Worm (Caenorhabditis elegans): Measurements from ENCODE around the gene K04G7.1.
A peak's percentile ranks its signal among the peaks of the same experiment; 100 is the strongest.

The K04G7.1 gene

DNA sequence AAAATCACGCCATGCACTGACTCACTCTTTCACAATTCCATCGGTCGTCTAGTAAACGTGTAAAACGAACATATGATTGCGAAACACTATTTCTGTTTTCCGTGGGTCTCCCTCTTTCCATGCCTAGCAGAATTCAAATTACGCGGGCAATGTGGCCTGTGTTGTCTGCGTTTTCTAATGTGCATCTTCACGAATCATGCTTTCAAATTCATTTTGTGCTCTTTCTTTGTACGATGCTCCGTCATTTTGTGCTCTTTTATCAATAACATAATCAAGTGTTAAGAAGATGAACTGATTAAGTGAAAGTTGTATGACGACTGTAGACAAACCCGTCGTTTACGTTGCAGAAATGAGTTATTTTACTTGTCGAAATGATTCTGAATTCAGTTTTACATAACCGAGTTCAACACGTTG, 3.3 kb downstream of the K04G7.1 start (continued):
- no peak for TF ChIP-seq zim-3 (tag; optimal IDR thresholded peaks at IDR 0.05)
- no peak for TF ChIP-seq hlh-12 (tag; optimal IDR thresholded peaks at IDR 0.05)
- no peak for TF ChIP-seq dpl-1 (GFP tag; optimal IDR thresholded peaks at IDR 0.05)
- no peak for TF ChIP-seq aptf-3 (GFP tag; IDR thresholded peaks at IDR 0.05)
- no peak for TF ChIP-seq athp-1 (tag; optimal IDR thresholded peaks at IDR 0.05)
- no peak for TF ChIP-seq B0019.2 (GFP tag; conservative IDR thresholded peaks at IDR 0.05)
- TF ChIP-seq pha-4 (tag; optimal IDR thresholded peaks at IDR 0.05), result peak; percentile 73
- peak; percentile 65 for TF ChIP-seq dox-1 (GFP tag; IDR thresholded peaks at IDR 0.05)
- TF ChIP-seq cebp-1 (GFP tag; IDR thresholded peaks at IDR 0.05), result peak; percentile 97
- peak; percentile 99 for TF ChIP-seq cebp-1 (tag; optimal IDR thresholded peaks at IDR 0.05)
- TF ChIP-seq attf-6 (GFP tag; IDR thresholded peaks at IDR 0.05), result no peak
- TF ChIP-seq tlf-1 (GFP tag; optimal IDR thresholded peaks at IDR 0.05), result no peak
- no peak for TF ChIP-seq ztf-28 (GFP tag; IDR thresholded peaks at IDR 0.05)
- no peak for TF ChIP-seq bed-2 (GFP tag; IDR thresholded peaks at IDR 0.05)
- no peak for TF ChIP-seq lsl-1 (GFP tag; optimal IDR thresholded peaks at IDR 0.05)
- TF ChIP-seq F33H1.4 (GFP tag; IDR thresholded peaks at IDR 0.05), result no peak
- TF ChIP-seq attf-5 (GFP tag; optimal IDR thresholded peaks at IDR 0.05), result peak; percentile 92
- peak; percentile 1 for TF ChIP-seq nhr-90 (tag; optimal IDR thresholded peaks at IDR 0.05)
- TF ChIP-seq hsf-1 (GFP tag; IDR thresholded peaks at IDR 0.05), result no peak
- no peak for TF ChIP-seq nhr-27 (tag; optimal IDR thresholded peaks at IDR 0.05)
- TF ChIP-seq K12H6.12 (tag; optimal IDR thresholded peaks at IDR 0.05), result peak; percentile 27
- TF ChIP-seq mel-28 (tag; optimal IDR thresholded peaks at IDR 0.05; ENCODE audit: borderline replicate concordance), result no peak
- no peak for TF ChIP-seq unc-130 (GFP tag; optimal IDR thresholded peaks at IDR 0.05)
- TF ChIP-seq snpc-3.4 (tag; optimal IDR thresholded peaks at IDR 0.05), result no peak
- no peak for TF ChIP-seq Y53G8AR.9 (GFP tag; conservative IDR thresholded peaks at IDR 0.05)
- TF ChIP-seq F39B2.1 (GFP tag; IDR thresholded peaks at IDR 0.05), result no peak
- TF ChIP-seq xnd-1 (tag; optimal IDR thresholded peaks at IDR 0.05), result no peak
- no peak for TF ChIP-seq rcor-1 (GFP tag; IDR thresholded peaks at IDR 0.05)
- peak; percentile 42 for TF ChIP-seq atf-7 (tag; optimal IDR thresholded peaks at IDR 0.05)
- TF ChIP-seq lag-1 (GFP tag; IDR thresholded peaks at IDR 0.05), result no peak
- TF ChIP-seq ztf-6 (GFP tag; IDR thresholded peaks at IDR 0.05), result no peak
- TF ChIP-seq lin-26 (GFP tag; IDR thresholded peaks at IDR 0.05), result no peak
- peak; percentile 28 for TF ChIP-seq F23B12.7 (tag; optimal IDR thresholded peaks at IDR 0.05; ENCODE audit: insufficient read depth)
- peak; percentile 1 for TF ChIP-seq efl-1 (GFP tag; optimal IDR thresholded peaks at IDR 0.05)
- no peak for TF ChIP-seq F57A8.1 (GFP tag; optimal IDR thresholded peaks at IDR 0.05)
- TF ChIP-seq zfh-2 (GFP tag; conservative IDR thresholded peaks at IDR 0.05), result no peak
- TF ChIP-seq ztf-22 (GFP tag; optimal IDR thresholded peaks at IDR 0.05), result peak; percentile 28
- no peak for TF ChIP-seq madf-8 (GFP tag; conservative IDR thresholded peaks at IDR 0.05)
- TF ChIP-seq somi-1 (GFP tag; optimal IDR thresholded peaks at IDR 0.05), result no peak
